Worm (Caenorhabditis elegans) whole organism, L3 larva: ENCODE data around the gene T14G12.11.
A peak's percentile ranks its signal among the peaks of the same experiment; 100 is the strongest.

Source experiments
- ceh-28 ChIP-seq: fragments of 150-350 bp; optimal IDR thresholded peaks from 2 replicates; lab custom pipeline; 2014; ENCODE audit warnings: missing biosample characterization, missing genetic modification reagents, missing genetic modification characterization
- jun-1 ChIP-seq: fragments of 150-350 bp; optimal IDR thresholded peaks from 2 replicates; lab custom pipeline; 2014; ENCODE audit warnings: missing biosample characterization, missing genetic modification reagents, missing genetic modification characterization
- lin-15B ChIP-seq: fragments of 150-350 bp; optimal IDR thresholded peaks from 2 replicates; lab custom pipeline; 2014; ENCODE audit warnings: missing biosample characterization, missing genetic modification characterization
- nfya-1 ChIP-seq: sonication (generic microtip); optimal IDR thresholded peaks from 2 replicates; lab custom pipeline; 2017; ENCODE audit warnings: missing genetic modification characterization, mild to moderate bottlenecking, missing compliant biosample characterization, antibody characterized with exemption, moderate library complexity; ENCODE audit not compliant: insufficient read depth
- nhr-76 ChIP-seq: fragments of 150-350 bp; sonication (generic microtip); optimal IDR thresholded peaks from 5 replicates; lab custom pipeline; 2014; ENCODE audit warnings: missing biosample characterization, missing genetic modification characterization
- pha-4 ChIP-seq: fragments of 150-350 bp; optimal IDR thresholded peaks from 2 replicates; lab custom pipeline; 2014; ENCODE audit warnings: missing biosample characterization, missing genetic modification reagents, missing genetic modification characterization
- snpc-4 ChIP-seq: fragments of 150-350 bp; optimal IDR thresholded peaks from 2 replicates; lab custom pipeline; 2014; ENCODE audit warnings: missing biosample characterization, missing genetic modification characterization
- ztf-11 ChIP-seq: fragments of 150-350 bp; optimal IDR thresholded peaks from 2 replicates; lab custom pipeline; 2014; ENCODE audit warnings: missing biosample characterization, missing genetic modification characterization
- ztf-4 ChIP-seq: fragments of 150-350 bp; optimal IDR thresholded peaks from 2 replicates; lab custom pipeline; 2014; ENCODE audit warnings: missing biosample characterization, missing genetic modification characterization

DNA sequence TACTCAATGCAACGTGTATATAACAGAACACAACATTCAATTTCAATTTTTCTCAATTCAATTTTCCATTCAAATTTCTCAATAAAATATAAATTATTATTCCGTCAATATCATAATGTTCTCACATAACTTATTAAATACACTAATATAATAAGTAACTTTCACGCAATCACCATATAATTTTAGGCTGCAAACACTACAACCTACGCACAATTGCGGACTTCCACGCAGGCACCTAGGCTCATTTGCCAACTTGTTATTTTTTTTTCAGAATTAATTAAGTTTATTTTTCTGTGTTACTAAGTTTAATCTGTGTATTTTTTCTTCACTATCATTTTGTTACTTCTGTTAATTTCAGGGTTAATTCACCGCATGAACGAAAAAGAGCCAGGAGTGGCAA is 10.1 kb upstream of the T14G12.11 start, which contains the start of gene F47B7.2:
- no peak for TF ChIP-seq lin-15B (tag; lab: Kevin White, UChicago)
- TF ChIP-seq ztf-11 (tag; lab: Kevin White, UChicago) = no peak
- no peak for TF ChIP-seq nhr-76 (tag; lab: Kevin White, UChicago)
- no peak for TF ChIP-seq ztf-4 (tag; lab: Kevin White, UChicago)
- no peak for TF ChIP-seq jun-1 (tag; lab: Kevin White, UChicago)
- TF ChIP-seq nfya-1 (tag; lab: Kevin White, UChicago) = no peak
- no peak for TF ChIP-seq snpc-4
- TF ChIP-seq ceh-28 (tag; lab: Kevin White, UChicago) = no peak
- TF ChIP-seq pha-4 (tag; lab: Kevin White, UChicago) = peak; percentile 53
